Fruit fly (Drosophila melanogaster): ENCODE data around the gene Peritrophin-15b.

Gene Peritrophin-15b

dm6 chr2L:8382646-8383045 is 12.1 kb downstream of the Peritrophin-15b start, which contains the start of the genes CG13392 and Rcd4 (continued):
- TF ChIP-seq CG1621 (tag; optimal IDR thresholded peaks at IDR 0.05) (peak; percentile 70), pdm3 (GFP tag; optimal IDR thresholded peaks at IDR 0.05) (peak; percentile 57), CG15336 (GFP tag; IDR thresholded peaks at IDR 0.05) (no peak), CG32006 (GFP tag; optimal IDR thresholded peaks at IDR 0.05) (peak; percentile 41), CG6854 (GFP tag; optimal IDR thresholded peaks at IDR 0.05) (peak; percentile 36), CG7368 (GFP tag; optimal IDR thresholded peaks at IDR 0.05) (peak; percentile 59), CG11902 (GFP tag; optimal IDR thresholded peaks at IDR 0.05) (peak; percentile 39), CG31627 (GFP tag; optimal IDR thresholded peaks at IDR 0.05) (peak; percentile 80), Ets21C (GFP tag; optimal IDR thresholded peaks at IDR 0.05) (peak; percentile 42), Eip75B (GFP tag; optimal IDR thresholded peaks at IDR 0.05) (peak; percentile 50), fd85E (GFP tag; optimal IDR thresholded peaks at IDR 0.05) (peak; percentile 21), spab (GFP tag; optimal IDR thresholded peaks at IDR 0.05) (no peak), CG8319 (GFP tag; optimal IDR thresholded peaks at IDR 0.05) (no peak), CG3919 (GFP tag; optimal IDR thresholded peaks at IDR 0.05) (peak; percentile 79), CG6276 (GFP tag; optimal IDR thresholded peaks at IDR 0.05) (no peak), CG6808 (GFP tag; optimal IDR thresholded peaks at IDR 0.05) (peak; percentile 46), ss (GFP tag; optimal IDR thresholded peaks at IDR 0.05) (peak in 1 of 2 experiments; percentile 26), fd59A (GFP tag; optimal IDR thresholded peaks at IDR 0.05) (no peak), Eip78C (GFP tag) (peak; percentile 78), Sox14 (GFP tag; optimal IDR thresholded peaks at IDR 0.05) (peak; percentile 62), acj6 (GFP tag; optimal IDR thresholded peaks at IDR 0.05) (peak; percentile 60)

- TF ChIP-seq Lpt (GFP tag; optimal IDR thresholded peaks at IDR 0.05) (no peak), CG31627 (GFP tag; optimal IDR thresholded peaks at IDR 0.05) (peak; percentile 19), Sox102F (GFP tag; optimal IDR thresholded peaks at IDR 0.05) (peak; percentile 52), spab (GFP tag; optimal IDR thresholded peaks at IDR 0.05) (no peak), OdsH (GFP tag; optimal IDR thresholded peaks at IDR 0.05) (peak; percentile 59), CG3032 (tag; optimal IDR thresholded peaks at IDR 0.05) (peak; percentile 8), CG6163 (GFP tag; IDR thresholded peaks at IDR 0.05) (peak; percentile 37; the same call in 1 of the 3 replicates), Blimp-1 (GFP tag; optimal IDR thresholded peaks at IDR 0.05) (peak; percentile 64), esn (GFP tag; optimal IDR thresholded peaks at IDR 0.05) (peak; percentile 63), CG9139 (GFP tag; optimal IDR thresholded peaks at IDR 0.05) (peak; percentile 6), fkh (GFP tag; optimal IDR thresholded peaks at IDR 0.05) (peak; percentile 66), CG6808 (GFP tag; optimal IDR thresholded peaks at IDR 0.05) (peak; percentile 15), CG8319 (GFP tag; optimal IDR thresholded peaks at IDR 0.05) (no peak), CG4318 (GFP tag; optimal IDR thresholded peaks at IDR 0.05) (no peak), ss (GFP tag; optimal IDR thresholded peaks at IDR 0.05) (peak in 1 of 2 experiments; percentile 11), Sox15 (GFP tag; optimal IDR thresholded peaks at IDR 0.05) (peak; percentile 12), Eip93F (GFP tag; optimal IDR thresholded peaks at IDR 0.05) (peak; percentile 9), Met (GFP tag; optimal IDR thresholded peaks at IDR 0.05) (peak; percentile 52), Smox (GFP tag; optimal IDR thresholded peaks at IDR 0.05) (peak; percentile 64), CG7368 (GFP tag; optimal IDR thresholded peaks at IDR 0.05) (no peak), Eip78C (GFP tag) (peak; percentile 79), Hr38 (GFP tag; optimal IDR thresholded peaks at IDR 0.05) (no peak), lz (GFP tag; optimal IDR thresholded peaks at IDR 0.05) (peak; percentile 38), eg (GFP tag; IDR thresholded peaks at IDR 0.05) (0 out of 3 replicates have a peak, but pooled peaks have one; percentile 48), CG10669 (GFP tag; optimal IDR thresholded peaks at IDR 0.05) (no peak), topi (GFP tag; optimal IDR thresholded peaks at IDR 0.05) (peak; percentile 44), CG16779 (tag; optimal IDR thresholded peaks at IDR 0.05) (no peak), CG8119 (GFP tag; IDR thresholded peaks at IDR 0.05) (peak; percentile 45; the same call in 1 of the 3 replicates), acj6 (GFP tag; optimal IDR thresholded peaks at IDR 0.05) (peak; percentile 37), cyc (GFP tag; optimal IDR thresholded peaks at IDR 0.05) (peak; percentile 29), CG11762 (GFP tag; optimal IDR thresholded peaks at IDR 0.05; ENCODE audit: insufficient read depth) (no peak), CG1621 (tag; optimal IDR thresholded peaks at IDR 0.05) (no peak), pdm3 (GFP tag; optimal IDR thresholded peaks at IDR 0.05) (peak; percentile 42), CG10631 (GFP tag; optimal IDR thresholded peaks at IDR 0.05) (peak; percentile 32), CG15336 (GFP tag; IDR thresholded peaks at IDR 0.05) (peak; percentile 39), Ets21C (GFP tag; optimal IDR thresholded peaks at IDR 0.05) (no peak), svp (GFP tag) (peak; percentile 69), Hr39 (GFP tag; optimal IDR thresholded peaks at IDR 0.05) (peak; percentile 32), CG3919 (GFP tag; optimal IDR thresholded peaks at IDR 0.05) (peak; percentile 48), Hr4 (GFP tag; optimal IDR thresholded peaks at IDR 0.05) (peak; percentile 48)
These were observed 13.2 kb downstream of the Peritrophin-15b start, which contains the start of gene AlaRS for dm6 chr2L:8381508-8382036. Gene AlaRS, minus strand, starts transcription at chr2L:8381764.

Measured in whole organism, prepupa.